Worm (Caenorhabditis elegans): ENCODE results near the gene srd-1.

srd-1 gene

DNA sequence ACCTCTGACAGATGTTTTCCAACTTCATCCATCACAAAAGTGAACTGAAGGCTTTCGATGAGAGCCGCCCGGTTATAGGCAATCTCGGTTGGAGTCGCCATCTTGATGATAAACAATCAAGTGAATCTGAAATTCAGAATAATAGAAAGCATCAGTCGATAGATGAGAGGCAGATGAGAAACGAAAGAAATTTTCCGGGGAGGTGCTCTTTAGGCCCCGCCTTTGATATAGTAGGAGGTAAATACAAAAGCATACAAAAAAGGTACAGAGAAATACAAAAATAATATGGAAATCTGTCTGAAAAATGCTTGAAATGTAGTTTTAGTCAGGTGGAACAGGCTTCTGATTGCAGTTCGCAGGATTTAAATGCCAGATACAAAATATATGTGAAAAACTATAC, at the start of gene srd-1:
TSS of gene srd-1 (minus strand) at position 101 of the 400 bp plus-strand sequence.
- TF ChIP-seq unc-62 (GFP tag; optimal IDR thresholded peaks at IDR 0.05): no peak

DNA sequence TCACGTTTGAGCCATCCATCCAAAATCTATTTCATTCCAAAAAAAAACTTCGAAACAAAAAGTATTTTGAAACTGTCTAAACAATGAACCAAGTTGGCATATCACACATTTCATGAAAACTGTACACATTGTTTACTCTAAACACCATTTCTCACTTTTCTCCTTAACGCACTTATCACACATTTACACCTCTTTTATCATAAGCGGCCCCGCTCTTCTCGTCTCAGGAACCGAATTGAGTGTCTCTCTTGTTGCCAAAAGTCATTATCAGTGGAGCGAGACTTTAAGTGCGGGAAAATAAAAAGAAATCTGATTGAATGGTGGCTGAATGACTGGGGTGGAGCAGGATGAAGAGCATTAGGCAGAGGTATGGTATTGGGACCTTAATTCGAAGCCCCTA, 49.3 kb upstream of the srd-1 start:
- TF ChIP-seq unc-62 (GFP tag; optimal IDR thresholded peaks at IDR 0.05): no peak

DNA sequence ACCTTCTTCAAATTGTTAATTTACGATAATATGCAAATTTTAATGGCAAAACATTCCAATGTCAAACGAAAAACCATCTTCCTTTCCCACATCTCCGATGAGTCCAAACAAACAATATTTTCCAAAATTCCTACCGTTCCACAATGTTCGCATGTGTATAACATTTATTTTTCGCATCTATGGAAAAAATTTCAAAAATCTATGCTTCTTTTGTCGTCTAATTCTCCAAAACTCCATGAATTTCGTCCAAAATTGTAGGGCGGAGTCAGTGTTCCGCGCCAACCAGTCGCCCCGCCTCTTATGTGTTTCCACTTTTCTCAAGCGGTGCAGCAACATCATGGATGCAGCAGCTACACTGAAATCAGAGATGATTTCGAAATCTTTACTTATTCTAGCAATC, 48.4 kb upstream of the srd-1 start, which contains the start of gene T01E8.8:
TSS of gene T01E8.8 (plus strand) at position 301 of the 400 bp plus-strand sequence.
- TF ChIP-seq unc-62 (GFP tag; optimal IDR thresholded peaks at IDR 0.05): no peak

DNA sequence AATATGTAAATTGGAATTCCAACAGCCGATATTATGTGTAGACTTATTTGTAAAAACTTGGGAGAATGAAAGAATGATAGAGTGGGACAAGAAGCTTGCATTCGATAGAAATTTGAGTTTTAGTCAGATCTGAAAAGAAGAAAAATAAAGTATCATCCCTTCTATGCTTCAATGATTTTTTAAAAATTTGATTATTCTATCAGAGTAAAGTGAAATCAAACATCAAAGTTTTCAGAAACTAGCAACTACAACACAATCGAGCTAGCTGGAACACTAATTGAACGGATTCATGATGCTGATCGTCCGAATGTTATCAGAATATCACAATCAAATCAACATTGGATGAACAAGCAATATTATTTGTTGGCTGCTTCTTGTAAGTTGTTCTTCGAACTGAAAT, 44.5 kb upstream of the srd-1 start, which contains the start of gene srh-135:
TSS of gene srh-135 (minus strand) at position 101 of the 400 bp plus-strand sequence.
- no peak for TF ChIP-seq unc-62 (GFP tag; optimal IDR thresholded peaks at IDR 0.05)

DNA sequence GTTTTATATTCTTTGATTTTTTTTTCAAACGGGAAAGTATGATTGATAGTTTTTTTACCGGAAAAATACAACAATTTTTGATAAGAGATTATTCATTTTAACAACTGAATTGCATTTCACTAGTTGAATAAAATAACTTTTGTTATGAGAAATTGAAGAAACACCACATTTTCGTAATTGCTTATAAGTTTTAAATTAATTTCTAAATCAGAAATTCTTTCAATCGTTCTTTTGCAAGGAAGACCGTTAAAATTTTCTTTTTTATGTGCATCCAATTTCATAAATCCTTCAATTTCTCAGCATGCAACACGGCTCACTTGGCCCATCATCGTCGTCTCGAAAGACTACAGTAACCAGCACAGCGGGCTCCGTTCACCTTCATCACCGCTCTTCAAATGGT, 40.0 kb upstream of the srd-1 start, which contains the start of gene plc-3:
TSS of gene plc-3 (plus strand) at position 301 of the 400 bp plus-strand sequence.
- TF ChIP-seq unc-62 (GFP tag; optimal IDR thresholded peaks at IDR 0.05): no peak

DNA sequence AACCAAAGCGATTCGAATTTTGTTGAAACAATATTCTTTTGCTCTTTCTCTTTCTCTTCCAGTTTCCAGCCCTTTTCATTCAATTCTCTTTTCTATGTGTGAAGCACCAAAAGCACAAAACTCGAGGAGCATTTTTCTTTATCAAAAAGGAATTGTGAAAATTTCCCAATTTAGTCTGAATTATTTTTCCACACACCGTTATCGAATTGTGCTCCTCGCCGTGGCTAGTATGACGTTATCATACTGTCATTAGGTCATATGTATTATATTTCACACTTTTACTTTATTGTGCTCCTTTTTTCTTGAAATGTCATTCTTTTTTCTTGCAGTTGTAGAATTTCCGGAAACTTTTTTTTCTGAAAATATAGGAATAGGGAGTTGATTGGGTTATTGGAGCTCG, 39.1 kb upstream of the srd-1 start:
- TF ChIP-seq unc-62 (GFP tag; optimal IDR thresholded peaks at IDR 0.05): no peak

DNA sequence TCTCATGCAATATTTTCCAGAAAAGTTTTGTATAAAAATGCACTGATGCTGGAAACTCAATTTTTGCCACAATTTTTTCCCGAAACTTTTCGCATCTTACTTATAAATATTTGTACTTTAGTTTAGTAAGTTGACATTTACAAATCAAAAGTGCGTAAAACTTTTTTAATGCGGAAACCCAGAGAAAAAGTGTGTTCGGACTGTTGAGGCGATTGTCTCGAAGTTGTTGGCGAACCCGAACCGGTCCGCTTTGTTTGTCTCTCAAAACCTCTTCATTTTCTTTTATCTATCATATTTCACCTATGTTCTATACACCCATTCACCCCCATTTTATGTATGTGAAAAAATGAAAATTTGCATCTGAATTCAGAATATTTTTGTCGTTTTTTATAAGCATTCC, 38.1 kb upstream of the srd-1 start:
- no peak for TF ChIP-seq unc-62 (GFP tag; optimal IDR thresholded peaks at IDR 0.05)

DNA sequence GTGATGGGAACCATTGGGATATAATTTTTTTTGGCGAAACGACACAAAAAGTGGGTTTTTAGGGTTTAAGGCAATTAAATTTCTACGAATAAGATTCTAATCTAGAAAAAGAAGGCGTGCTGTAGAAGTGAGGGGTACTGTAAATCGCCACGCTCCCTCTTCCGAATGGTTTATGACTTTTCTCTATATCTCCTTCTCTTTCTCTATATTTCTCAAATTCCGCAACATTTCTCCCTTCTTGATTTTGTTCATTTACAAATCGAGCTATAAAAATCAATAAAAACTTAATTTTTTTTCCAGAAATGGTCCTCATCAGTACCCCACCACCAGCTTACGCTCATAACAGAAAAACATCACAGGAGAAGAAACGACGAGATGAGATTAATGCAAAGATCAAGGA, 35.6 kb upstream of the srd-1 start, which contains the start of gene ref-1:
TSS of gene ref-1 (plus strand) at position 301 of the 400 bp plus-strand sequence.
- TF ChIP-seq unc-62 (GFP tag; optimal IDR thresholded peaks at IDR 0.05): no peak

DNA sequence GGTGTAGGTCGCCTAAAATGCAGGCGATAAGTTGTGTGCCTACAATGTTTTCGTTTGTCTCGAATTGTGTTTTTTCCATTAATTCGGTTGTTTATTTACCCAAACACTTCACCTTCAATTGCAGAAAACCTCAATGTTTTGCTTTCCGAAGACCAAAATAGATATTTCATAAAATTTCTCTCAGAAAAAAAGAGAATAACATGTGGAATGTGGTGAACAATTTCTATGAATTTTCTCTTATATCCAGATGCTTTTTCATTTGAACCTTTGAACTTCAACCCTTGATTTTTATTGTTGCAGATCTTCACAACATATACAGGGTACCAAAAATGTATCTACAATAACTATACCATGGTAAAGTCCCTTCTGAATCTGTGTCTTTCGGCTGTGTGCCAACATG, 23.9 kb upstream of the srd-1 start, which contains the start of gene T01E8.1:
TSS of gene T01E8.1 (plus strand) at position 301 of the 400 bp plus-strand sequence.
- no peak for TF ChIP-seq unc-62 (GFP tag; optimal IDR thresholded peaks at IDR 0.05)

DNA sequence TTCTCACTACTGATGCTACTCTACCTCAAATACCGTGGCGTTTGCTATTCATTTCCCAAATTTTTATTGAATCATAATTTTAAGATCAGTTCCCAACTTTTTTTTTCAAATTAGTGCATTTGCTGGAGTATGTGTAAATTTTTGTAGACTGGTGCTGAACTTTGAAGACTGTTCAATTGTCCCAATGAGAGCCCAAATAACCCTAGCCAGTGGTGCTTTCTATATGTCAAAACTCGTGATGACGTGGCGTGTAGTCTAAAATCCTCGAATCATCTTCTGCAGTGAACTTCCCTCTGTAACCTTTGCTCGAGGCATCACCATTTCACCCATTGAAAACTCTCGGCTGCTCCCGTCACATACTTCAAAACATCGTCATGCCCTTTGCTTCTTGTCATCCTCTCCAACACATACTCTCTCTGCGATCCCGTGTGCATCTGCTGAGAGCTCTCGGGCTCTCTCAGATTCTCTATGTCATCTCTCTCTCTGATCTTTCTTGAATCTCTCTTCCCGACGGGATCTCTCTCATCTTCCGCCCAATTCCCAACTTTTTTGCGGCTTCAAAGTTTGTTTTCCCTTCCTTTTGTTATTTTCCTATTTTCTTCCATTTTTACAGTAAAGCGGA, 22.0 kb upstream of the srd-1 start:
- no peak for TF ChIP-seq unc-62 (GFP tag; optimal IDR thresholded peaks at IDR 0.05)

DNA sequence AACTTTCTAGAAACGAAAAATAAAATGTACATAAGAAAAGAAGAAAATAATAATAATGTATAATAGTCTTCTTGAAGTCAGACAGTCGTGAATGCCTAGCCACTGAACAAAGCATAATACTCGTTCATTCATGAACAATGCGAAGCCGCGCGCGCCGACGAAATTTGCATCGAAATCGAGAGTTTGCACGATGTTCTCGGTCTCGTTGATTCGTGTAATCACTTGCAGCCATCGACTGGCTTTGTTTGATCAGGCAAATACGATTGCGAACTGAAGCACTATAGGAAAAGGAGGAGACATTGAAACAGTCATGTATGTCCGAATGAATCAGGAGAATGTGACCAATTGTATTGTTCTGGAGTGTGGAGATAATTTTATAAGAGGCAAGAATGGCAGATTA, 21.2 kb upstream of the srd-1 start:
- no peak for TF ChIP-seq unc-62 (GFP tag; optimal IDR thresholded peaks at IDR 0.05)

DNA sequence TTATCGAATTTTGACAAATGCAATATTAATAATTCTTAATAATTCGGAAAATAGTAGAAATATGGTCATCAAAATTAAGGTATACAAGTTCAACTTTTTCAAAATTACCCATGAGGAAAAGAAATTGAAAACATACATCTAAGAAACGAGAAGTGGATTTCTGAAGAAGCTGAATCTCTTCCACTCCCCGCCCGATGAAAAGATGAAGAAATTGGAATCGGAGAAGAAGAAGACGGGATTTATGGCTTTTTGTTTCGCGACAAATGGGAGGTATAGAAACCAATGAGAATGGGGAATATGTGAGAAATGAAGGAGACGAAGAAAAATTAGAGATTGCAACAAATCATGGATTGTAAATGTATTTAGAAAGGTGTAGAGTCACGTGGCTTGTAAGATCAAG, 20.5 kb upstream of the srd-1 start:
- TF ChIP-seq unc-62 (GFP tag; optimal IDR thresholded peaks at IDR 0.05): no peak

DNA sequence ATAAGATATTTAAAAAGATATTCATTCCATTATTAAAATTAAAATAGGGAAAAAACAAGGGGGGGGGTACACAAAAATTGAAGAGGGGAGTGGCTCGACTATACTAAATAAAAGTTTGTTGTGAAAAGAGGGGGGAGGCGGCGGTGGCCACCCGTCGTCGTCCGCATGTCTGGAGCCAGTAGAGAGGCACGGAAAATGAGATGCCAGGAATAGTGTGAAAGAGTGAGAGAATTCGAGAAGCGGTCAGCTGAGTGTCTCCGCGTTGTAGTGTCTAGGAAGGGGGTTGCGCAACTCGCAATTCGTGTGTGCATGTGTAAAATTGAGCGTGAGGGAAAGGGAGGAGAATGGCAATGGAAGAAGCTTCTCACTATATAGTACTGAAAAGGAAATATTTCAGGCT, 19.7 kb upstream of the srd-1 start:
- no peak for TF ChIP-seq unc-62 (GFP tag; optimal IDR thresholded peaks at IDR 0.05)

DNA sequence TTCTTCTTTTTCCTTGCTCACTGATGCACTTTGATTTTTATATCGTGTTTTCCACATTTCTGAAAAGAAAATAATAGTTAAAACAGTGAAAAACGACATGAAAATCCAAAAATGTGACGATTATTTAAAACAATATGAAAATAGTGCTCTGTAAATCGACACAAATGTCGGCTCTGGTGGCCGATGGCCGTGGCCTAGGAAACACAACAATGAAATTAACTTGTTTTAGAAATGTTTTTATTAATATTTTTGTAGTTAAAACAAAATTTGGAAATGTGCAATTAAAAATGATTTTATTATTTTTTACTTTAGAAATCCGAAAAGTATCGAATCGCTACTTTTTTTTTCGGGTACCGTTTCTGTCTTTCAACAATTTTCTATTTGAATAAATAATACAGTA, 18.2 kb upstream of the srd-1 start, which contains the start of gene arv-1:
TSS of gene arv-1 (minus strand) at position 65 of the 400 bp plus-strand sequence.
- TF ChIP-seq unc-62 (GFP tag; optimal IDR thresholded peaks at IDR 0.05): no peak

DNA sequence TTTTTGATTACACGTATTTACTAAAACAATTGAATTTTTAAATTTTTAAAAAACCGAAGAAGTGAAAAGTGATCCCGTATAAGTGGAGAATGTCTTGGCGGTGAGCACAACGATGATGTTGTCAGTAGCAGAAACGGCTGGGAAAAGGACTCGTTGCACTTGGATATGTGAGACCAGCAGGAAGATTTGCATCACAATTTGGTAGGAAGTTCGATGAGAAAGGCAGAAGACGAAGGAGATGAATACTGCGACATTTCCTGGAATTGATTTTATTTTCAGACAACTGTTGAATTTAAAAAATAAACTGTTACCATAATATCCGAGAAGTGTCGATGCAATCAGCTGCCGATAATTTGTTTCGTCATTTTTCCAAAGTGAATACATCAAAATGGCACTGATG, 17.4 kb upstream of the srd-1 start, which contains the start of gene R05H5.4:
TSS of gene R05H5.4 (minus strand) at position 101 of the 400 bp plus-strand sequence.
- no peak for TF ChIP-seq unc-62 (GFP tag; optimal IDR thresholded peaks at IDR 0.05)

DNA sequence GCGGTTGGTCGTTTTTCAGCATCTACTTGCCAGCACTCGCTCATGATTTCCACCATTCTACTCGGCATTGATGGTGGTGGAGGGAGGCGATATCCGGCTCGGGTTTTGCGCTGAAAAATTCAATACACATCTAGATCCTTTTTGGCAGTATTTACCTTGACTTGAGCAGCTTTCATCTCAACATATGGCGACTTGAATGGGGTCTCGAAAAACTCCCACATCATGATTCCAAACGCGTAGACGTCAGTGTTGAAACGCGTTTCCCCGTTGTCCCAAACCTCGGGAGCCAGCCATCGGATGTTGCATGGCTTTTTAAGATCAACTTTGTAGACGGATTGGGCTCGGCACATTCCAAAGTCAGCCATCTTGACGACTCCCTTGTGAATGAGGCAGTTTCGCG, 16.0 kb upstream of the srd-1 start:
- no peak for TF ChIP-seq unc-62 (GFP tag; optimal IDR thresholded peaks at IDR 0.05)

DNA sequence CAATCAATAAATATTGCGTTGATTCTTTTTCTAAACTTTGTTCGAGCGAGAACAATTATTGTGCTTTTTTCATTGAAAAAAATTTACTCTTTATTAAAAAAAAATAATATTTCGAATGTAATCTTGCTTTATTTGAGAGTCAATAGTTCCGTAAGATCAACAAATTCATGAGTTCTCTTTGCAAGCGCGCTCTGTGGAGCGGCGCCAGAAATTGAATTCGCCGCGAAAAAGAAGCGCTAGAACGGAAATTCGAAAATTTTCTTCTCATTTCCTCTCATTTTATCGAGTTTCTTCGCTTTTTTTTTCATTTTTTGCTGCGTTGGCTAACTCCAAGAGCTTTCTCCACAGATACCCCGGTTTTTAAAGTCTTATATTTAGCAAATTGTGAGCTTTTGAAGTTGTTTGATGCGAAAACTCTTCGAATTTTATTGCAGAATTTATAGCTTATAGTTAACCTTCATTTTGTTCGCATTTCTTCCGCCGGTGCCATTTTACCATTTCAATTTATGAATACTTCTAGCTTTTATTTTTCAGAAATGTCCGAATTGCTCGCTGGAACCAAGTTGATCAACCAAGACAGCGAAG, 14.6 kb upstream of the srd-1 start, which contains the start of gene R05H5.3:
TSS of gene R05H5.3 (plus strand) at position 535 of the 585 bp plus-strand sequence.
- TF ChIP-seq unc-62 (GFP tag; optimal IDR thresholded peaks at IDR 0.05): no peak

Data from whole organism, dauer.